Fruit fly (Drosophila melanogaster) S2 (cell line): ENCODE results near the gene Smyd3.

Experiments
- CG8478 ChIP-seq: fragments of >200 bp; optimal IDR thresholded peaks from 2 replicates; lab custom pipeline; 2018
- CTCF ChIP-seq, 2 experiments: fragments of >200 bp; optimal IDR thresholded peaks; 2 replicates each; lab custom pipeline; 2018

dm6 chrX:2593753-2594096, 15.0 kb downstream of the Smyd3 start:
- TF ChIP-seq CG8478 (lab: Kevin White, UChicago) (no peak), CTCF (optimal IDR thresholded peaks at IDR 0.05; lab: Kevin White, UChicago) (no peak)
